Fruit fly (Drosophila melanogaster) whole organism, wandering third instar larva: Measurements from ENCODE around the gene ph-d.

Experiments
- Abd-B ChIP-seq: fragments of >200 bp; optimal IDR thresholded peaks from 2 replicates; lab custom pipeline; 2017; ENCODE audit warnings: missing biosample characterization, missing genetic modification characterization
- CG32264 ChIP-seq: fragments of 200-800 bp; sonication (Bioruptor generic); optimal IDR thresholded peaks from 2 replicates; lab custom pipeline; 2016; ENCODE audit warnings: missing biosample characterization, missing genetic modification characterization
- Dfd ChIP-seq: fragments of >200 bp; optimal IDR thresholded peaks from 2 replicates; lab custom pipeline; 2017; ENCODE audit warnings: missing biosample characterization, missing genetic modification characterization
- Myc ChIP-seq: fragments of >200 bp; optimal IDR thresholded peaks from 2 replicates; lab custom pipeline; 2017
- Rel ChIP-seq, 2 experiments: fragments of 200-800 bp; sonication (Bioruptor generic) in 1 of 2; optimal IDR thresholded peaks; 2 replicates in 1 of 2; 3 replicates in 1 of 2; lab custom pipeline; 2016 to 2019; ENCODE audit warnings: mild to moderate bottlenecking in 2 of 2, missing biosample characterization in 2 of 2, missing genetic modification characterization in 2 of 2, moderate library complexity in 1 of 2
- dl ChIP-seq, 2 experiments: fragments of 175-275, 200-275 bp in 1 of 2; fragments of 200-275 bp in 1 of 2; sonication (Bioruptor generic); optimal IDR thresholded peaks; lab custom pipeline; 2018; ENCODE audit warnings: mild to moderate bottlenecking in 2 of 2, missing biosample characterization in 2 of 2, missing genetic modification characterization in 2 of 2, moderate library complexity in 2 of 2; ENCODE audit not compliant: partially characterized antibody in 2 of 2, insufficient read depth in 1 of 2
- dsf ChIP-seq: sonication (Bioruptor generic); optimal IDR thresholded peaks from 2 replicates; lab custom pipeline; 2016; ENCODE audit warnings: missing biosample characterization, missing genetic modification characterization, borderline replicate concordance
- fru ChIP-seq: fragments of 200-800 bp; sonication (Bioruptor generic); optimal IDR thresholded peaks from 3 replicates; lab custom pipeline; 2016; ENCODE audit warnings: missing biosample characterization, mild to moderate bottlenecking, missing genetic modification characterization
- pan ChIP-seq: fragments of >200 bp; optimal IDR thresholded peaks from 2 replicates; lab custom pipeline; 2017
- psq ChIP-seq: fragments of 200-800 bp; sonication (Bioruptor generic); optimal IDR thresholded peaks from 3 replicates; lab custom pipeline; 2017; ENCODE audit warnings: missing biosample characterization, mild to moderate bottlenecking, missing genetic modification characterization, moderate library complexity

- no peak for TF ChIP-seq Myc (lab: Kevin White, UChicago)
- TF ChIP-seq Rel (GFP tag; optimal IDR thresholded peaks at IDR 0.05; lab: Kevin White, UChicago), result peak; percentile 1
- TF ChIP-seq Rel (tag; optimal IDR thresholded peaks at IDR 0.05; lab: Kevin White, UChicago), result peak; percentile 58
- no peak for TF ChIP-seq pan (lab: Kevin White, UChicago)
- peak; percentile 77 for TF ChIP-seq CG32264
- TF ChIP-seq Abd-B (GFP tag; lab: Kevin White, UChicago), result no peak
- peak; percentile 89 for TF ChIP-seq fru (GFP tag; lab: Kevin White, UChicago)
- TF ChIP-seq Dfd (GFP tag; lab: Kevin White, UChicago), result no peak
- peak; percentile 22 for TF ChIP-seq dsf (GFP tag; lab: Kevin White, UChicago)
- no peak for TF ChIP-seq dl (GFP tag; optimal IDR thresholded peaks at IDR 0.05; lab: Kevin White, UChicago; ENCODE audit: insufficient read depth in 1 of 2, partially characterized antibody in 2 of 2)
- TF ChIP-seq psq (GFP tag; lab: Kevin White, UChicago), result peak; percentile 71
Observed at dm6 chrX:2083109-2083508, 40.0 kb downstream of the ph-d start.
